Worm (Caenorhabditis elegans) whole organism, late embryonic: Measurements from ENCODE around the gene oac-14.

Experiments
- ceh-31 ChIP-seq: sonication (generic microtip); optimal IDR thresholded peaks from 2 replicates; lab custom pipeline; 2016; ENCODE audit warnings: missing genetic modification characterization, missing compliant biosample characterization
- ceh-45 ChIP-seq: fragments of 200-800 bp; sonication (Bioruptor generic); IDR thresholded peaks from 2 replicates; pipeline ENCODE4 v1.3.6; 2022; ENCODE audit warnings: missing genetic modification reagents, missing genetic modification characterization, missing compliant biosample characterization
- che-1 ChIP-seq: sonication (generic microtip); optimal IDR thresholded peaks from 2 replicates; lab custom pipeline; 2016; ENCODE audit warnings: mild to moderate bottlenecking, missing genetic modification characterization, missing compliant biosample characterization
- fax-1 ChIP-seq: sonication (generic microtip); optimal IDR thresholded peaks from 2 replicates; lab custom pipeline; 2016; ENCODE audit warnings: missing genotype, missing genetic modification characterization, missing compliant biosample characterization
- hlh-15 ChIP-seq: sonication (generic microtip); optimal IDR thresholded peaks from 2 replicates; lab custom pipeline; 2016; ENCODE audit warnings: missing genetic modification characterization, missing compliant biosample characterization
- lin-11 ChIP-seq: fragments of 200-800 bp; sonication (Bioruptor generic); optimal IDR thresholded peaks from 2 replicates; lab custom pipeline; 2018; ENCODE audit warnings: mild to moderate bottlenecking, missing genetic modification characterization, missing compliant biosample characterization
- nhr-11 ChIP-seq: fragments of 150-350 bp; optimal IDR thresholded peaks from 2 replicates; lab custom pipeline; 2014; ENCODE audit warnings: missing biosample characterization, missing genetic modification characterization
- npax-4 ChIP-seq: sonication (generic microtip); optimal IDR thresholded peaks from 2 replicates; lab custom pipeline; 2016; ENCODE audit warnings: missing genetic modification characterization, missing compliant biosample characterization
- odd-2 ChIP-seq: sonication (generic microtip); optimal IDR thresholded peaks from 2 replicates; lab custom pipeline; 2017; ENCODE audit warnings: antibody characterized with exemption, mild to moderate bottlenecking, missing genetic modification characterization, missing compliant biosample characterization
- pha-4 ChIP-seq: fragments of 150-350 bp; optimal IDR thresholded peaks from 2 replicates; lab custom pipeline; 2018; ENCODE audit warnings: missing biosample characterization, missing genetic modification reagents, missing genetic modification characterization
- ref-2 ChIP-seq: sonication (generic microtip); optimal IDR thresholded peaks from 2 replicates; lab custom pipeline; 2016; ENCODE audit warnings: missing genetic modification characterization, missing compliant biosample characterization
- syd-9 ChIP-seq: sonication (generic microtip); optimal IDR thresholded peaks from 2 replicates; lab custom pipeline; 2016; ENCODE audit warnings: mild to moderate bottlenecking, missing genetic modification characterization, moderate library complexity, missing compliant biosample characterization
- tbx-2 ChIP-seq: sonication (generic microtip); optimal IDR thresholded peaks from 2 replicates; lab custom pipeline; 2016; ENCODE audit warnings: missing genetic modification characterization, missing compliant biosample characterization
- unc-86 ChIP-seq: sonication (generic microtip); optimal IDR thresholded peaks from 2 replicates; lab custom pipeline; 2016; ENCODE audit warnings: missing genetic modification characterization, missing compliant biosample characterization

- TF ChIP-seq npax-4 (tag; lab: Kevin White, UChicago) (no peak), fax-1 (no peak), ref-2 (tag; lab: Kevin White, UChicago) (no peak), odd-2 (tag; lab: Kevin White, UChicago) (no peak), hlh-15 (tag; lab: Kevin White, UChicago) (no peak), unc-86 (tag; lab: Kevin White, UChicago) (no peak), nhr-11 (tag; lab: Kevin White, UChicago) (no peak), lin-11 (tag; lab: Kevin White, UChicago) (no peak), pha-4 (tag; lab: Kevin White, UChicago) (no peak), ceh-45 (GFP tag; lab: Robert Waterston, UW) (no peak), syd-9 (no peak), che-1 (tag; lab: Kevin White, UChicago) (no peak), ceh-31 (tag; lab: Kevin White, UChicago) (no peak), tbx-2 (tag; lab: Kevin White, UChicago) (no peak)
Measured at ce11 chrX:10141264-10141663, 549 bp downstream of the oac-14 start.
